Worm (Caenorhabditis elegans): Measurements from ENCODE around the gene nhr-35.
A peak's percentile ranks its signal among the peaks of the same experiment; 100 is the strongest.

Gene nhr-35

ce11 chrX:4574873-4575272 is 42.4 kb downstream of the nhr-35 start:
- TF ChIP-seq lin-14 (GFP tag; optimal IDR thresholded peaks at IDR 0.05) (peak; percentile 45), snpc-4 (tag; optimal IDR thresholded peaks at IDR 0.05) (no peak), sox-4 (tag; optimal IDR thresholded peaks at IDR 0.05) (no peak), fkh-10 (GFP tag; optimal IDR thresholded peaks at IDR 0.05) (peak; percentile 70), aly-2 (tag; optimal IDR thresholded peaks at IDR 0.05) (no peak), nhr-77 (tag; optimal IDR thresholded peaks at IDR 0.05) (no peak), pax-3 (tag; optimal IDR thresholded peaks at IDR 0.05) (no peak), nhr-71 (tag; optimal IDR thresholded peaks at IDR 0.05) (no peak)

- TF ChIP-seq aha-1 (tag; optimal IDR thresholded peaks at IDR 0.05): no peak
- TF ChIP-seq dsc-1 (tag; optimal IDR thresholded peaks at IDR 0.05): no peak
- TF ChIP-seq fkh-8 (tag; optimal IDR thresholded peaks at IDR 0.05): peak; percentile 52
- TF ChIP-seq lin-14 (GFP tag; optimal IDR thresholded peaks at IDR 0.05): peak; percentile 70
- TF ChIP-seq unc-130 (tag; optimal IDR thresholded peaks at IDR 0.05): no peak
- peak in 1 of 3 experiments; percentile 5 for TF ChIP-seq ceh-82 (tag; optimal IDR thresholded peaks at IDR 0.05)
- TF ChIP-seq sox-4 (tag; optimal IDR thresholded peaks at IDR 0.05): no peak
- peak; percentile 7 for TF ChIP-seq fkh-10 (GFP tag; optimal IDR thresholded peaks at IDR 0.05)
These were observed 43.8 kb downstream of the nhr-35 start for ce11 chrX:4576272-4576671.

DNA sequence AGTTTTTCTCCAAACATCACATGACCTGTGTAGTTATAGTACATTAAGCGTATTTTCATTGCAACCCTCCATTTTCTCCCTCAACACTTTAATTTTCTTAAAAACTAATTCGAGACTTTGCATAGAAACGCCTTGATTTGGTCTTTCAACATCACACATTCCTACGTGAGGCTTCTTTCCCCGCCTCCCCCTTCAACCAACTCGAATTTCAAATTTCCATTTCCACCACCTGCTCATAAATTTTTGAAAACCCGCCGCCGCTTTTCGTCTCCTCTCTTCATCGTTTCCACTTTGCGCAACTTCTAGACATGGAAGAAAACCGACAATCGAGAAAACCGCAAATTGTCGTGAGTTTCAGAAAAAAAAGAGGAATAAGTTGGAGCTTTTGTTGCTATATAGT is 45.5 kb downstream of the nhr-35 start, which contains the start of gene C05E11.3:
Gene C05E11.3 (plus strand): TSS at position 301 of the 400 bp plus-strand sequence.
- TF ChIP-seq efl-1 (optimal IDR thresholded peaks at IDR 0.05) (no peak), efl-1 (GFP tag; optimal IDR thresholded peaks at IDR 0.05 in 1 of 2) (peak in 1 of 2 experiments; percentile 36), fkh-4 (tag; optimal IDR thresholded peaks at IDR 0.05; ENCODE audit: borderline replicate concordance) (no peak)

ce11 chrX:4578581-4578980 is 46.1 kb downstream of the nhr-35 start:
- TF ChIP-seq nhr-11 (tag; optimal IDR thresholded peaks at IDR 0.05): no peak
- no peak for TF ChIP-seq ama-1 (optimal IDR thresholded peaks at IDR 0.05)
- TF ChIP-seq pax-3 (tag; optimal IDR thresholded peaks at IDR 0.05): no peak
- no peak for TF ChIP-seq hlh-17 (GFP tag; optimal IDR thresholded peaks at IDR 0.05; ENCODE audit: borderline replicate concordance)
- TF ChIP-seq snu-23 (GFP tag; optimal IDR thresholded peaks at IDR 0.05): no peak

ce11 chrX:4585579-4585978 is 53.1 kb downstream of the nhr-35 start, which contains the start of gene C05E11.7:
TSS of gene C05E11.7 (minus strand) at chrX:4585679.
- no peak for TF ChIP-seq egl-13 (tag; optimal IDR thresholded peaks at IDR 0.05)
- TF ChIP-seq skn-1 (tag; optimal IDR thresholded peaks at IDR 0.05): no peak
- no peak for TF ChIP-seq pqm-1 (tag; optimal IDR thresholded peaks at IDR 0.05)
- TF ChIP-seq unc-86 (tag; optimal IDR thresholded peaks at IDR 0.05): no peak
- no peak for TF ChIP-seq unc-30 (tag; optimal IDR thresholded peaks at IDR 0.05)
- TF ChIP-seq fos-1 (tag; optimal IDR thresholded peaks at IDR 0.05): no peak
- no peak for TF ChIP-seq vab-15 (tag; optimal IDR thresholded peaks at IDR 0.05)
- no peak for TF ChIP-seq lin-35 (GFP tag; optimal IDR thresholded peaks at IDR 0.05)
- no peak for TF ChIP-seq fkh-10 (GFP tag; optimal IDR thresholded peaks at IDR 0.05)
- TF ChIP-seq nhr-71 (tag; optimal IDR thresholded peaks at IDR 0.05): no peak
- no peak for TF ChIP-seq tbx-2 (tag; optimal IDR thresholded peaks at IDR 0.05)
- no peak for TF ChIP-seq alr-1 (tag; optimal IDR thresholded peaks at IDR 0.05; ENCODE audit: borderline replicate concordance)
- no peak for TF ChIP-seq grh-1 (GFP tag; IDR thresholded peaks at IDR 0.05)
- TF ChIP-seq aha-1 (tag; optimal IDR thresholded peaks at IDR 0.05): no peak
- no peak for TF ChIP-seq lin-13 (GFP tag; optimal IDR thresholded peaks at IDR 0.05)
- TF ChIP-seq jun-1 (tag; optimal IDR thresholded peaks at IDR 0.05): no peak

DNA sequence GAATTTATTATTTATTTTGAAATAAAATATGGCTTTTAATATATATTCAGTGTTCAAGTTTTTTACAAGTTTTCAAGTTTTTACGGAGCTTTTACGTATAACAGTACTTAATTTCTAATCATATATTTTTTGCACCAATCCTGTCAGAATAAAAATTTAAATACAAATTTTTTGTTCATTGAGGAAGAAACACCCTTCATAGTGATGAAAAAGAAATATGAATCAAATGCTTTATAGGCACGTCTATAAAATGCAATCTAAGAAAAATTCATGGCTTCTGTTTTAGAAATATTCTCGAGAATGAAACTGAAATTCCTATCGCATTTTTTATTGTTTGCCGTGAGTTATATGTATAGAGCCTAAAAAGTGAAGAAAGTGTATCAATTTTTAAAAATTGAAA is 54.1 kb downstream of the nhr-35 start, which contains the start of gene C05E11.2:
Gene C05E11.2 (plus strand): TSS at position 301 of the 400 bp plus-strand sequence.
- TF ChIP-seq nhr-84 (tag; optimal IDR thresholded peaks at IDR 0.05): no peak
- no peak for TF ChIP-seq mep-1 (tag; optimal IDR thresholded peaks at IDR 0.05)
- TF ChIP-seq C16A3.4 (tag; optimal IDR thresholded peaks at IDR 0.05): no peak
- TF ChIP-seq tlp-1 (tag; optimal IDR thresholded peaks at IDR 0.05): no peak
- no peak for TF ChIP-seq jun-1 (tag; optimal IDR thresholded peaks at IDR 0.05)
- TF ChIP-seq nhr-12 (tag; optimal IDR thresholded peaks at IDR 0.05): no peak
- TF ChIP-seq lsy-2 (tag; optimal IDR thresholded peaks at IDR 0.05): no peak
